Worm (Caenorhabditis elegans) whole organism, young adult: ENCODE results near the gene lpr-6.

Source experiments
- C06A6.2 ChIP-seq: fragments of 200-800 bp; sonication (Bioruptor generic); conservative IDR thresholded peaks from 2 replicates; pipeline ENCODE4 v1.3.6; 2022; ENCODE audit warnings: missing genetic modification characterization, missing compliant biosample characterization
- F22D6.2 ChIP-seq: sonication (generic microtip); optimal IDR thresholded peaks from 2 replicates; lab custom pipeline; 2016; ENCODE audit warnings: mild to moderate bottlenecking, missing genetic modification characterization, missing compliant biosample characterization
- F23B12.7 ChIP-seq: sonication (generic microtip); optimal IDR thresholded peaks from 2 replicates; lab custom pipeline; 2017; ENCODE audit warnings: missing genetic modification characterization, mild to moderate bottlenecking, missing compliant biosample characterization, antibody characterized with exemption, moderate library complexity; ENCODE audit not compliant: insufficient read depth
- F39B2.1 ChIP-seq: fragments of 200-800 bp; sonication (Bioruptor generic); IDR thresholded peaks from 2 replicates; pipeline ENCODE4 v1.3.6; 2022; ENCODE audit warnings: missing genetic modification reagents, missing genetic modification characterization, missing compliant biosample characterization
- F52B5.7 ChIP-seq: sonication (generic microtip); optimal IDR thresholded peaks from 2 replicates; lab custom pipeline; 2016; ENCODE audit warnings: mild to moderate bottlenecking, missing genetic modification characterization, missing compliant biosample characterization
- F55B11.4 ChIP-seq: sonication (generic microtip); optimal IDR thresholded peaks from 2 replicates; lab custom pipeline; 2016; ENCODE audit warnings: missing compliant biosample characterization, missing genetic modification characterization, borderline replicate concordance; ENCODE audit not compliant: insufficient read depth
- K12H6.12 ChIP-seq: fragments of 200-800 bp; sonication (Bioruptor generic); optimal IDR thresholded peaks from 2 replicates; lab custom pipeline; 2018; ENCODE audit warnings: mild to moderate bottlenecking, missing genetic modification characterization, missing compliant biosample characterization
- Y53G8AR.9 ChIP-seq: fragments of 200-800 bp; sonication (Bioruptor generic); conservative IDR thresholded peaks from 2 replicates; pipeline ENCODE4 v1.3.6; 2022; ENCODE audit warnings: missing genetic modification reagents, missing genetic modification characterization, missing compliant biosample characterization
- Y56A3A.18 ChIP-seq: fragments of 200-800 bp; sonication (Bioruptor generic); IDR thresholded peaks from 2 replicates; pipeline ENCODE4 v1.3.6; 2022; ENCODE audit warnings: missing genetic modification reagents, missing genetic modification characterization, missing compliant biosample characterization
- athp-1 ChIP-seq: sonication (generic microtip); optimal IDR thresholded peaks from 2 replicates; lab custom pipeline; 2017; ENCODE audit warnings: mild to moderate bottlenecking, missing genetic modification characterization, missing compliant biosample characterization
- attf-3 ChIP-seq: fragments of 200-800 bp; sonication (Bioruptor generic); conservative IDR thresholded peaks from 2 replicates; pipeline ENCODE4 v1.3.6; 2022; ENCODE audit warnings: missing genetic modification reagents, missing genetic modification characterization, missing compliant biosample characterization
- bed-1 ChIP-seq: fragments of 200-800 bp; sonication (Bioruptor generic); IDR thresholded peaks from 2 replicates; pipeline ENCODE4 v1.3.6; 2022; ENCODE audit warnings: missing genetic modification reagents, missing genetic modification characterization, missing compliant biosample characterization
- bed-2 ChIP-seq: fragments of 200-800 bp; sonication (Bioruptor generic); IDR thresholded peaks from 2 replicates; pipeline ENCODE4 v1.3.6; 2022; ENCODE audit warnings: missing genetic modification reagents, missing genetic modification characterization, missing compliant biosample characterization
- dox-1 ChIP-seq: fragments of 200-800 bp; sonication (Bioruptor generic); IDR thresholded peaks from 2 replicates; pipeline ENCODE4 v1.3.6; 2022; ENCODE audit warnings: missing genetic modification reagents, missing genetic modification characterization, missing compliant biosample characterization
- egl-44 ChIP-seq: fragments of 200-800 bp; sonication (Bioruptor generic); IDR thresholded peaks from 2 replicates; pipeline ENCODE4 v1.3.6; 2022; ENCODE audit warnings: missing genetic modification reagents, missing genetic modification characterization, missing compliant biosample characterization
- egrh-3 ChIP-seq: fragments of 200-800 bp; sonication (Bioruptor generic); IDR thresholded peaks from 2 replicates; pipeline ENCODE4 v1.3.6; 2022; ENCODE audit warnings: missing genetic modification reagents, missing genetic modification characterization, missing compliant biosample characterization
- ets-4 ChIP-seq: fragments of 200-800 bp; sonication (Bioruptor generic); optimal IDR thresholded peaks from 2 replicates; lab custom pipeline; 2018; ENCODE audit warnings: mild to moderate bottlenecking, missing genetic modification characterization, missing compliant biosample characterization
- gei-17 ChIP-seq: fragments of 200-800 bp; sonication (Bioruptor generic); optimal IDR thresholded peaks from 2 replicates; lab custom pipeline; 2018; ENCODE audit warnings: mild to moderate bottlenecking, missing genetic modification characterization, missing compliant biosample characterization
- him-1 ChIP-seq: sonication (generic microtip); optimal IDR thresholded peaks from 2 replicates; lab custom pipeline; 2016; ENCODE audit warnings: missing genotype, missing genetic modification reagents, missing genetic modification characterization, missing compliant biosample characterization
- hrde-1 ChIP-seq: sonication (generic microtip); optimal IDR thresholded peaks from 2 replicates; lab custom pipeline; 2016; ENCODE audit warnings: missing genetic modification characterization, mild to moderate bottlenecking, missing compliant biosample characterization, moderate library complexity, missing genotype, missing genetic modification reagents, borderline replicate concordance
- lag-1 ChIP-seq: fragments of 200-800 bp; sonication (Bioruptor generic); IDR thresholded peaks from 2 replicates; pipeline ENCODE4 v1.3.6; 2022; ENCODE audit warnings: missing genetic modification reagents, missing genetic modification characterization, missing compliant biosample characterization
- lsl-1 ChIP-seq: fragments of 200-800 bp; sonication (Bioruptor generic); optimal IDR thresholded peaks from 2 replicates; lab custom pipeline; 2018; ENCODE audit warnings: mild to moderate bottlenecking, missing genetic modification characterization, moderate library complexity, missing compliant biosample characterization
- madf-3 ChIP-seq: fragments of 200-800 bp; sonication (Bioruptor generic); IDR thresholded peaks from 2 replicates; pipeline ENCODE4 v1.3.6; 2022; ENCODE audit warnings: missing genetic modification reagents, missing genetic modification characterization, missing compliant biosample characterization
- madf-6 ChIP-seq: fragments of 200-800 bp; sonication (Bioruptor generic); IDR thresholded peaks from 2 replicates; pipeline ENCODE4 v1.3.6; 2022; ENCODE audit warnings: missing genetic modification reagents, missing genetic modification characterization, missing compliant biosample characterization
- mcd-1 ChIP-seq: fragments of 200-800 bp; sonication (Bioruptor generic); IDR thresholded peaks from 2 replicates; pipeline ENCODE4 v1.3.6; 2022; ENCODE audit warnings: missing genetic modification reagents, missing genetic modification characterization, missing compliant biosample characterization
- nhr-120 ChIP-seq: fragments of 200-800 bp; sonication (Bioruptor generic); IDR thresholded peaks from 2 replicates; pipeline ENCODE4 v1.3.6; 2022; ENCODE audit warnings: missing genetic modification characterization, missing compliant biosample characterization
- snpc-1.1 ChIP-seq: sonication (generic microtip); optimal IDR thresholded peaks from 2 replicates; lab custom pipeline; 2017; ENCODE audit warnings: missing genetic modification characterization, mild to moderate bottlenecking, missing compliant biosample characterization, antibody characterized with exemption, moderate library complexity, missing genotype, missing genetic modification reagents; ENCODE audit not compliant: insufficient read depth
- snpc-1.3 ChIP-seq: sonication (generic microtip); optimal IDR thresholded peaks from 2 replicates; lab custom pipeline; 2017; ENCODE audit warnings: missing genetic modification characterization, mild to moderate bottlenecking, missing compliant biosample characterization, antibody characterized with exemption, moderate library complexity, missing genotype, missing genetic modification reagents; ENCODE audit not compliant: insufficient read depth
- snpc-4 ChIP-seq, 5 experiments: fragments of 150-350 bp in 1 of 5; sonication (generic microtip) in 4 of 5; optimal IDR thresholded peaks; 2 replicates each; lab custom pipeline; 2014 to 2018; ENCODE audit warnings: missing genetic modification characterization in 5 of 5, missing biosample characterization in 3 of 5, antibody characterized with exemption in 2 of 5, mild to moderate bottlenecking in 2 of 5, missing compliant biosample characterization in 2 of 5, missing genotype in 2 of 5, moderate library complexity in 2 of 5, missing genetic modification reagents in 1 of 5
- tbp1 ChIP-seq: fragments of 200-800 bp; sonication (Bioruptor generic); optimal IDR thresholded peaks from 2 replicates; lab custom pipeline; 2018; ENCODE audit warnings: mild to moderate bottlenecking, missing genetic modification characterization, missing compliant biosample characterization
- tbx-9 ChIP-seq: sonication (generic microtip); optimal IDR thresholded peaks from 2 replicates; lab custom pipeline; 2016; ENCODE audit warnings: borderline replicate concordance, missing genetic modification characterization, inconsistent platforms, missing compliant biosample characterization
- zfh-2 ChIP-seq: fragments of 200-800 bp; sonication (Bioruptor generic); conservative IDR thresholded peaks from 2 replicates; pipeline ENCODE4 v1.3.6; 2022; ENCODE audit warnings: missing genetic modification reagents, missing genetic modification characterization, missing compliant biosample characterization
- ztf-22 ChIP-seq: fragments of 200-800 bp; sonication (Bioruptor generic); optimal IDR thresholded peaks from 2 replicates; lab custom pipeline; 2018; ENCODE audit warnings: mild to moderate bottlenecking, missing genetic modification characterization, moderate library complexity, missing compliant biosample characterization
- ztf-25 ChIP-seq: fragments of 200-800 bp; sonication (Bioruptor generic); IDR thresholded peaks from 2 replicates; pipeline ENCODE4 v1.3.6; 2022; ENCODE audit warnings: missing genetic modification reagents, missing genetic modification characterization, missing compliant biosample characterization
- ztf-26 ChIP-seq: sonication (generic microtip); optimal IDR thresholded peaks from 2 replicates; lab custom pipeline; 2017; ENCODE audit warnings: missing genetic modification characterization, missing compliant biosample characterization

lpr-6 gene

ce11 chrX:11067256-11067655 is 7.5 kb downstream of the lpr-6 start:
- no peak for TF ChIP-seq gei-17 (GFP tag; lab: Kevin White, UChicago)
- no peak for TF ChIP-seq ztf-25
- no peak for TF ChIP-seq F22D6.2
- TF ChIP-seq F39B2.1 (GFP tag; lab: Robert Waterston, UW): no peak
- no peak for TF ChIP-seq lag-1 (GFP tag; lab: Robert Waterston, UW)
- no peak for TF ChIP-seq bed-1
- TF ChIP-seq Y56A3A.18: no peak
- no peak for TF ChIP-seq snpc-4 (GFP tag; optimal IDR thresholded peaks at IDR 0.05; lab: Kevin White, UChicago)
- no peak for TF ChIP-seq snpc-4 (tag; optimal IDR thresholded peaks at IDR 0.05; lab: Kevin White, UChicago)
- no peak for TF ChIP-seq madf-3 (GFP tag; lab: Robert Waterston, UW)
- TF ChIP-seq C06A6.2 (GFP tag; lab: Robert Waterston, UW): no peak
- TF ChIP-seq tbp1 (GFP tag; lab: Kevin White, UChicago): no peak
- no peak for TF ChIP-seq him-1
- no peak for TF ChIP-seq F23B12.7 (tag; lab: Kevin White, UChicago)
- no peak for TF ChIP-seq bed-2 (GFP tag; lab: Robert Waterston, UW)

- peak; percentile 20 for TF ChIP-seq K12H6.12
- TF ChIP-seq Y56A3A.18: no peak
- peak; percentile 59 for TF ChIP-seq zfh-2 (GFP tag; lab: Robert Waterston, UW)
- no peak for TF ChIP-seq F23B12.7 (tag; lab: Kevin White, UChicago)
- no peak for TF ChIP-seq Y53G8AR.9 (GFP tag; lab: Robert Waterston, UW)
- TF ChIP-seq lsl-1 (GFP tag; lab: Kevin White, UChicago): no peak
- TF ChIP-seq egl-44 (GFP tag; lab: Robert Waterston, UW): no peak
- TF ChIP-seq madf-6: no peak
- TF ChIP-seq, all 124 proteins: peak for 2
Measured at ce11 chrX:11068334-11068733, 8.5 kb downstream of the lpr-6 start, which contains the start of gene apt-9. Gene apt-9, plus strand, starts transcription at chrX:11068527.

ce11 chrX:11072701-11073100 is 12.9 kb downstream of the lpr-6 start:
- no peak for TF ChIP-seq Y53G8AR.9 (GFP tag; lab: Robert Waterston, UW)
- TF ChIP-seq F55B11.4 (tag; lab: Kevin White, UChicago): no peak
- no peak for TF ChIP-seq ztf-26 (tag; lab: Kevin White, UChicago)
- TF ChIP-seq ets-4 (GFP tag; lab: Kevin White, UChicago): no peak
- no peak for TF ChIP-seq dox-1 (GFP tag; lab: Robert Waterston, UW)

ce11 chrX:11073358-11073757 is 13.6 kb downstream of the lpr-6 start, which contains the start of gene W04G3.5:
Gene W04G3.5, plus strand, starts transcription at chrX:11073658.
- TF ChIP-seq hrde-1 (tag; lab: Kevin White, UChicago) (no peak), ztf-22 (GFP tag; lab: Kevin White, UChicago) (no peak), attf-3 (GFP tag; lab: Robert Waterston, UW) (no peak), nhr-120 (GFP tag; lab: Robert Waterston, UW) (no peak), egrh-3 (GFP tag; lab: Robert Waterston, UW) (no peak), mcd-1 (GFP tag; lab: Robert Waterston, UW) (no peak), tbx-9 (tag; lab: Kevin White, UChicago) (no peak)
- TF ChIP-seq, all 124 proteins: peak for 0

- TF ChIP-seq F52B5.7 (tag; lab: Kevin White, UChicago) (no peak), bed-1 (no peak), athp-1 (tag; lab: Kevin White, UChicago) (no peak), snpc-1.3 (tag; lab: Kevin White, UChicago) (no peak), snpc-1.1 (no peak)
Measured at ce11 chrX:11076491-11076890, 16.7 kb downstream of the lpr-6 start, which contains the start of gene W04G3.12. Gene W04G3.12, minus strand, starts transcription at chrX:11076801.
